Fruit fly (Drosophila melanogaster) whole organism, embryonic: ENCODE data around the gene CG7058.

Experiments
- BEAF-32 ChIP-seq: fragments of 200-800 bp; sonication (Bioruptor generic); optimal IDR thresholded peaks from 3 replicates; lab custom pipeline; 2017; ENCODE audit warnings: missing biosample characterization, missing genetic modification characterization, mild to moderate bottlenecking, moderate library complexity, missing genetic modification reagents
- CG10462 ChIP-seq: fragments of 200-800 bp; sonication (Bioruptor generic); optimal IDR thresholded peaks from 2 replicates; lab custom pipeline; 2016; ENCODE audit warnings: missing biosample characterization, missing genetic modification characterization
- CG13287 ChIP-seq: fragments of 200-800 bp; sonication (Bioruptor generic); IDR thresholded peaks from 2 replicates; pipeline ENCODE4 v1.3.6; 2022; ENCODE audit warnings: missing biosample characterization, missing genetic modification characterization; ENCODE audit not compliant: partially characterized antibody
- CG13624 ChIP-seq: fragments of 200-800 bp; sonication (Bioruptor generic); optimal IDR thresholded peaks from 2 replicates; lab custom pipeline; 2016; ENCODE audit warnings: missing biosample characterization, missing genetic modification characterization
- CG15269 ChIP-seq: fragments of 200-800 bp; sonication (Bioruptor generic); optimal IDR thresholded peaks from 2 replicates; lab custom pipeline; 2018; ENCODE audit warnings: missing biosample characterization, mild to moderate bottlenecking, missing genetic modification characterization, moderate library complexity
- CG16815 ChIP-seq: fragments of 200-800 bp; sonication (Bioruptor generic); optimal IDR thresholded peaks from 3 replicates; lab custom pipeline; 2017; ENCODE audit warnings: missing biosample characterization, mild to moderate bottlenecking, missing genetic modification characterization
- CG30020 ChIP-seq: fragments of 200-800 bp; optimal IDR thresholded peaks from 2 replicates; lab custom pipeline; 2019; ENCODE audit warnings: missing biosample characterization, mild to moderate bottlenecking, missing genetic modification characterization, moderate library complexity
- CG5953 ChIP-seq: fragments of 200-800 bp; sonication (Bioruptor generic); IDR thresholded peaks from 2 replicates; pipeline ENCODE4 v1.3.6; 2022; ENCODE audit warnings: missing biosample characterization, missing genetic modification characterization
- CG6689 ChIP-seq: fragments of 200-800 bp; sonication (Bioruptor generic); IDR thresholded peaks from 2 replicates; pipeline ENCODE4 v1.3.6; 2022; ENCODE audit warnings: missing biosample characterization, missing genetic modification characterization
- CG6791 ChIP-seq: fragments of 200-800 bp; sonication (Bioruptor generic); IDR thresholded peaks from 3 replicates; pipeline ENCODE4 v1.3.6; 2022; ENCODE audit warnings: missing biosample characterization, missing genetic modification characterization; ENCODE audit not compliant: partially characterized antibody
- CG7963 ChIP-seq: fragments of 200-800 bp; sonication (Bioruptor generic); IDR thresholded peaks from 3 replicates; pipeline ENCODE4 v1.3.6; 2022; ENCODE audit warnings: missing biosample characterization, missing genetic modification characterization; ENCODE audit not compliant: partially characterized antibody
- CG7987 ChIP-seq: fragments of 200-800 bp; sonication (Bioruptor generic); optimal IDR thresholded peaks from 2 replicates; lab custom pipeline; 2018; ENCODE audit warnings: missing biosample characterization, mild to moderate bottlenecking, missing genetic modification characterization, moderate library complexity
- CG8388 ChIP-seq: fragments of 200-800 bp; sonication (Bioruptor generic); optimal IDR thresholded peaks from 2 replicates; lab custom pipeline; 2019; ENCODE audit warnings: missing biosample characterization, mild to moderate bottlenecking, missing genetic modification characterization, moderate library complexity
- Camta ChIP-seq: fragments of 200-800 bp; sonication (Bioruptor generic); optimal IDR thresholded peaks from 2 replicates; lab custom pipeline; 2016; ENCODE audit warnings: missing biosample characterization, missing genetic modification characterization
- Dip3 ChIP-seq: fragments of 200-800 bp; sonication (Bioruptor generic); optimal IDR thresholded peaks from 3 replicates; lab custom pipeline; 2016; ENCODE audit warnings: missing biosample characterization, missing genetic modification characterization
- Dll ChIP-seq: fragments of 200-800 bp; sonication (Bioruptor generic); IDR thresholded peaks from 4 replicates; pipeline ENCODE4 v1.3.6; 2022; ENCODE audit warnings: missing biosample characterization, missing genetic modification characterization; ENCODE audit not compliant: partially characterized antibody
- Doc3 ChIP-seq: fragments of 200-800 bp; sonication (Bioruptor generic); IDR thresholded peaks from 3 replicates; pipeline ENCODE4 v1.3.6; 2022; ENCODE audit warnings: missing biosample characterization, missing genetic modification characterization; ENCODE audit not compliant: partially characterized antibody
- E2f2 ChIP-seq: fragments of 200-800 bp; sonication (Bioruptor generic); IDR thresholded peaks from 2 replicates; pipeline ENCODE4 v1.3.6; 2022; ENCODE audit warnings: missing biosample characterization, missing genetic modification characterization
- Ets65A ChIP-seq: fragments of 200-800 bp; sonication (Bioruptor generic); peaks from one replicate; lab custom pipeline; 2016; ENCODE audit warnings: missing biosample characterization, missing genetic modification characterization
- Fer1 ChIP-seq: fragments of 200-800 bp; sonication (Bioruptor generic); optimal IDR thresholded peaks from 2 replicates; lab custom pipeline; 2017; ENCODE audit warnings: missing biosample characterization, mild to moderate bottlenecking, missing genetic modification characterization
- HLH4C ChIP-seq: fragments of 200-800 bp; sonication (Bioruptor generic); IDR thresholded peaks from 3 replicates; pipeline ENCODE4 v1.3.6; 2022; ENCODE audit warnings: missing biosample characterization, missing genetic modification characterization; ENCODE audit not compliant: partially characterized antibody
- HLHmδ ChIP-seq: fragments of 200-800 bp; sonication (Bioruptor generic); optimal IDR thresholded peaks from 2 replicates; lab custom pipeline; 2018; ENCODE audit warnings: missing biosample characterization, mild to moderate bottlenecking, missing genetic modification characterization, moderate library complexity
- Hand ChIP-seq: fragments of 200-800 bp; sonication (Bioruptor generic); optimal IDR thresholded peaks from 2 replicates; lab custom pipeline; 2017; ENCODE audit warnings: mild to moderate bottlenecking, missing biosample characterization, missing genetic modification reagents, missing genetic modification characterization
- Hey ChIP-seq: fragments of 200-800 bp; sonication (Bioruptor generic); optimal IDR thresholded peaks from 3 replicates; lab custom pipeline; 2018; ENCODE audit warnings: missing biosample characterization, mild to moderate bottlenecking, missing genetic modification characterization
- Med ChIP-seq: fragments of 200-800 bp; sonication (Bioruptor generic); peaks from one replicate; lab custom pipeline; 2016; ENCODE audit warnings: missing biosample characterization, missing genetic modification characterization, mild to moderate bottlenecking, inconsistent platforms, moderate library complexity
- Trl ChIP-seq, 3 experiments: fragments of >200 bp in 2 of 3; fragments of 200-800 bp in 1 of 3; sonication (Bioruptor generic) in 1 of 3; optimal IDR thresholded peaks; 2 replicates in 1 of 3; 3 replicates in 2 of 3; lab custom pipeline; 2016 to 2017; ENCODE audit warnings: missing biosample characterization in 1 of 3, missing genetic modification characterization in 1 of 3
- abd-A ChIP-seq: fragments of 200-800 bp; sonication (Bioruptor generic); optimal IDR thresholded peaks from 3 replicates; lab custom pipeline; 2019; ENCODE audit warnings: missing biosample characterization, mild to moderate bottlenecking, missing genetic modification characterization, moderate library complexity
- al ChIP-seq: fragments of 200-800 bp; sonication (Bioruptor generic); IDR thresholded peaks from 2 replicates; pipeline ENCODE4 v1.3.6; 2022; ENCODE audit warnings: missing biosample characterization, missing genetic modification characterization
- amos ChIP-seq: fragments of 200-800 bp; sonication (Bioruptor generic); IDR thresholded peaks from 2 replicates; pipeline ENCODE4 v1.3.6; 2022; ENCODE audit warnings: missing biosample characterization, missing genetic modification characterization; ENCODE audit not compliant: partially characterized antibody
- btn ChIP-seq: fragments of 200-800 bp; sonication (Bioruptor generic); optimal IDR thresholded peaks from 2 replicates; lab custom pipeline; 2016; ENCODE audit warnings: missing biosample characterization, missing genetic modification characterization
- cg ChIP-seq: fragments of 200-800 bp; sonication (Bioruptor generic); optimal IDR thresholded peaks from 3 replicates; lab custom pipeline; 2019; ENCODE audit warnings: missing biosample characterization, mild to moderate bottlenecking, missing genetic modification characterization, moderate library complexity
- chinmo ChIP-seq: fragments of 200-800 bp; sonication (Bioruptor generic); IDR thresholded peaks from 4 replicates; pipeline ENCODE4 v1.3.6; 2022; ENCODE audit warnings: missing biosample characterization, missing genetic modification characterization; ENCODE audit not compliant: partially characterized antibody
- croc ChIP-seq: fragments of 200-800 bp; sonication (Bioruptor generic); conservative IDR thresholded peaks from 3 replicates; pipeline ENCODE4 v1.3.6; 2022; ENCODE audit warnings: missing biosample characterization, missing genetic modification characterization
- ewg ChIP-seq: fragments of 200-800 bp; sonication (Bioruptor generic); optimal IDR thresholded peaks from 3 replicates; lab custom pipeline; 2017; ENCODE audit warnings: mild to moderate bottlenecking, missing biosample characterization, missing genetic modification reagents, missing genetic modification characterization
- fd64A ChIP-seq: fragments of 200-800 bp; sonication (Bioruptor generic); optimal IDR thresholded peaks from 3 replicates; lab custom pipeline; 2018; ENCODE audit warnings: missing biosample characterization, mild to moderate bottlenecking, missing genetic modification characterization
- gem ChIP-seq: fragments of 200-800 bp; sonication (Bioruptor generic); optimal IDR thresholded peaks from 2 replicates; lab custom pipeline; 2019; ENCODE audit warnings: missing biosample characterization, mild to moderate bottlenecking, missing genetic modification characterization, moderate library complexity
- gfzf ChIP-seq: fragments of 200-800 bp; sonication (Bioruptor generic); optimal IDR thresholded peaks from 2 replicates; lab custom pipeline; 2016; ENCODE audit warnings: missing biosample characterization, mild to moderate bottlenecking, missing genetic modification characterization, moderate library complexity
- hbn ChIP-seq: fragments of 200-800 bp; sonication (Bioruptor generic); IDR thresholded peaks from 2 replicates; pipeline ENCODE4 v1.3.6; 2022; ENCODE audit warnings: missing biosample characterization, missing genetic modification characterization; ENCODE audit not compliant: partially characterized antibody
- kay ChIP-seq: fragments of 200-800 bp; sonication (Bioruptor generic); optimal IDR thresholded peaks from 2 replicates; lab custom pipeline; 2016; ENCODE audit warnings: missing biosample characterization, missing genetic modification characterization
- klu ChIP-seq: fragments of 200-800 bp; sonication (Bioruptor generic); IDR thresholded peaks from 2 replicates; pipeline ENCODE4 v1.3.6; 2022; ENCODE audit warnings: missing biosample characterization, missing genetic modification characterization
- kni ChIP-seq: fragments of 200-800 bp; sonication (Bioruptor generic); optimal IDR thresholded peaks from 3 replicates; lab custom pipeline; 2017; ENCODE audit warnings: mild to moderate bottlenecking, missing biosample characterization, missing genetic modification reagents, missing genetic modification characterization
- lab ChIP-seq: fragments of 200-800 bp; sonication (Bioruptor generic); optimal IDR thresholded peaks from 3 replicates; lab custom pipeline; 2017; ENCODE audit warnings: missing biosample characterization, missing genetic modification characterization, mild to moderate bottlenecking, moderate library complexity, missing genetic modification reagents
- luna ChIP-seq: fragments of 200-800 bp; sonication (Bioruptor generic); optimal IDR thresholded peaks from 2 replicates; lab custom pipeline; 2016; ENCODE audit warnings: missing biosample characterization, missing genetic modification characterization
- odd ChIP-seq: fragments of 200-800 bp; sonication (Bioruptor generic); optimal IDR thresholded peaks from 2 replicates; lab custom pipeline; 2017; ENCODE audit warnings: missing biosample characterization, mild to moderate bottlenecking, missing genetic modification characterization
- p53 ChIP-seq: fragments of 200-800 bp; sonication (Bioruptor generic); optimal IDR thresholded peaks from 2 replicates; lab custom pipeline; 2016; ENCODE audit warnings: missing biosample characterization, missing genetic modification characterization
- pzg ChIP-seq: fragments of 200-800 bp; sonication (Bioruptor generic); optimal IDR thresholded peaks from 3 replicates; lab custom pipeline; 2018; ENCODE audit warnings: missing biosample characterization, mild to moderate bottlenecking, missing genetic modification characterization, moderate library complexity
- sc ChIP-seq, 3 experiments: fragments of >200 bp in 2 of 3; fragments of 200-800 bp in 1 of 3; sonication (Bioruptor generic) in 1 of 3; optimal IDR thresholded peaks; 2 replicates in 2 of 3; 3 replicates in 1 of 3; lab custom pipeline; 2017; ENCODE audit warnings: mild to moderate bottlenecking in 1 of 3, missing biosample characterization in 1 of 3, missing genetic modification characterization in 1 of 3, missing genetic modification reagents in 1 of 3
- zen2 ChIP-seq: fragments of 200-800 bp; sonication (Bioruptor generic); IDR thresholded peaks from 3 replicates; pipeline ENCODE4 v1.3.6; 2022; ENCODE audit warnings: missing biosample characterization, missing genetic modification characterization; ENCODE audit not compliant: partially characterized antibody

The CG7058 gene

DNA sequence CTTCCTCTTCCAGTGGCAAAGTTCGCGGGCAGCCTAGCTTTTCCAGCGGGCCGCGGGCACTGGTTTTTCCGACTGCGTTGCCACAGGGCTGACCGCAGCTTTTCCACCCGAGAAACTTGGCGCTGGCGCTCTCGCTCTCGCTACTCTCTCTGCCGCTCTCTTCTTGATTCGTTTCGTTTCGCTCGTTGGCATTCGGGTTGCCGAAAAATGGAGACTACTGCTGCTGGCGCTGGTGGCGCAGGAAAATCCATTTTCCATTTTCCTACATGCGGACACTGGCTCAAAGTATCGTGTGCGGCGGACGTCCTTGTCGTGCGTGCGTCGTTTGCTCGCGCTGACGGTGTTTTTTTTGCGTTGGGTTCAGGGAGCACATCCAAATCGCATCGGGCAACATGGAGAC lies 6.6 kb downstream of the CG7058 start, which contains the start of gene CG42450 (continued):
- TF ChIP-seq Hand (GFP tag; lab: Kevin White, UChicago) (no peak), cg (no peak), CG8388 (GFP tag; lab: Kevin White, UChicago) (no peak), abd-A (tag; lab: Kevin White, UChicago) (peak; percentile 7), zen2 (GFP tag; lab: Robert Waterston, UW) (no peak), HLH4C (GFP tag; lab: Robert Waterston, UW) (no peak), CG10462 (GFP tag; lab: Kevin White, UChicago) (no peak), CG7987 (no peak), CG15269 (tag; lab: Kevin White, UChicago) (no peak), CG13287 (GFP tag; lab: Robert Waterston, UW) (peak; percentile 23; the same call in 1 of the 2 replicates), hbn (GFP tag; lab: Robert Waterston, UW) (peak; percentile 29; the same call in 1 of the 2 replicates), Dll (GFP tag; lab: Robert Waterston, UW) (peak; percentile 32; the same call in 1 of the 4 replicates), kay (GFP tag; lab: Kevin White, UChicago) (no peak), CG6791 (peak; percentile 39; the same call in 1 of the 3 replicates), E2f2 (0 out of 2 replicates have a peak, but pooled peaks have one; percentile 6), gfzf (GFP tag; lab: Kevin White, UChicago) (no peak), amos (GFP tag; lab: Robert Waterston, UW) (peak; percentile 28; the same call in 1 of the 2 replicates), chinmo (GFP tag; lab: Robert Waterston, UW) (no peak), CG30020 (tag; lab: Kevin White, UChicago) (no peak), odd (GFP tag; lab: Kevin White, UChicago) (no peak), Hey (tag; lab: Kevin White, UChicago) (no peak), CG13624 (GFP tag; lab: Kevin White, UChicago) (no peak), al (GFP tag; lab: Robert Waterston, UW) (no peak), pzg (GFP tag; lab: Kevin White, UChicago) (peak; percentile 13), Camta (GFP tag; lab: Kevin White, UChicago) (no peak), CG5953 (GFP tag; lab: Robert Waterston, UW) (no peak), Trl (optimal IDR thresholded peaks at IDR 0.05; lab: Kevin White, UChicago) (peak; percentile 53 to 57), Trl (GFP tag; optimal IDR thresholded peaks at IDR 0.05; lab: Kevin White, UChicago) (no peak), Med (peak; percentile 59), CG6689 (no peak), BEAF-32 (GFP tag; lab: Kevin White, UChicago) (peak; percentile 29), Ets65A (GFP tag; lab: Kevin White, UChicago) (peak; percentile 3), luna (GFP tag; lab: Kevin White, UChicago) (no peak), btn (GFP tag; lab: Kevin White, UChicago) (no peak), Dip3 (GFP tag; lab: Kevin White, UChicago) (no peak), CG16815 (GFP tag; lab: Kevin White, UChicago) (no peak), sc (optimal IDR thresholded peaks at IDR 0.05; lab: Kevin White, UChicago) (no peak), sc (GFP tag; optimal IDR thresholded peaks at IDR 0.05; lab: Kevin White, UChicago) (no peak), kni (no peak), croc (no peak), klu (no peak), Doc3 (GFP tag; lab: Robert Waterston, UW) (no peak), lab (GFP tag; lab: Kevin White, UChicago) (no peak), Fer1 (GFP tag; lab: Kevin White, UChicago) (peak; percentile 40), CG7963 (GFP tag; lab: Robert Waterston, UW) (no peak), ewg (GFP tag; lab: Kevin White, UChicago) (peak; percentile 68), fd64A (GFP tag; lab: Kevin White, UChicago) (no peak), gem (no peak), p53 (GFP tag; lab: Kevin White, UChicago) (no peak), HLHmδ (GFP tag; lab: Kevin White, UChicago) (no peak)
